Fruit fly (Drosophila melanogaster) S2 (cell line): Measurements from ENCODE around the gene Pdh.

Experiments used
- CG8478 ChIP-seq: fragments of >200 bp; optimal IDR thresholded peaks from 2 replicates; lab custom pipeline; 2018
- CTCF ChIP-seq, 2 experiments: fragments of >200 bp; optimal IDR thresholded peaks; 2 replicates each; lab custom pipeline; 2018

The Pdh gene

DNA sequence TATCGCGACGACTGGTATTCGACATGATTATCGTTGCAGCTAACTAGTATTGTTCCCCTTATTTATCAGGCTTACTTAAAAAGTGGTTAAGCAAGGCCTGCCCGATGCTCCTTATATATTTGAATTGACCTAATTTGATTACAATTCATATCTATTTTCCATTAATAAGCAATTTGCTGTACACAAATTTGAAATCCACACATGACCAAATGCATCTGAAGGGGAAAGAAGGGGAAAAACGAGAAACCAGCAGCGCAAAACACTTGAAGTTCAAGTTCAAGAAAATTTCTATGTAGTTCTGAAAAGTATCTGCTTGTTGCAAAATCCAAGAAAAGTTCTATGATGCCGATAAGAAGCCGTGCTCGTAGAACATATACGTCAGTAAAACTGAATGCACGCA lies 27.4 kb downstream of the Pdh start, which contains the start of the genes CG13040 and CG13039:
Gene CG13040 (minus strand): TSS at position 101 of the 400 bp plus-strand sequence.
Gene CG13039 (minus strand): TSS at position 106 of the 400 bp plus-strand sequence.
- no peak for TF ChIP-seq CG8478 (lab: Kevin White, UChicago)

DNA sequence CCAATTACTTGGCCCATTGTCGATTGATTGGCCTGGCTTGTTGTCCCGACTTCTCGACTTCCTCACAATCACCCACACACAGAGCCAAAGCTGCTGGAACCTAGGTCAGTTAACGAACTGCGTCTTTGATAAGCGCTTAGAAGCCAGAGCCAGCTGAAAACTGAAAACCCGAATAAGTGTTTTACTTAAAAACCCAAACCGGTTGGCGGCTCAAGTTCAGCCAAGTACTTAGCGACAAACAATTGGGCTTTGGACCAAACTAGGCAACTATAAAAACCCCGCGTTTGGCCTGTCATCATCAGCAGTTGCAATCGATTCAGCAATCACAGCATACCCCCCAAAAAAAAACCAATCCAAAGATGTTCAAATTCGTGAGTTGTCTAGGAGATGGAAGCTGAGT lies 30.7 kb downstream of the Pdh start, which contains the start of gene CG13059:
Gene CG13059 (plus strand): TSS at position 301 of the 400 bp plus-strand sequence.
- TF ChIP-seq CTCF (optimal IDR thresholded peaks at IDR 0.05; lab: Kevin White, UChicago): no peak
- TF ChIP-seq CG8478 (lab: Kevin White, UChicago): no peak

DNA sequence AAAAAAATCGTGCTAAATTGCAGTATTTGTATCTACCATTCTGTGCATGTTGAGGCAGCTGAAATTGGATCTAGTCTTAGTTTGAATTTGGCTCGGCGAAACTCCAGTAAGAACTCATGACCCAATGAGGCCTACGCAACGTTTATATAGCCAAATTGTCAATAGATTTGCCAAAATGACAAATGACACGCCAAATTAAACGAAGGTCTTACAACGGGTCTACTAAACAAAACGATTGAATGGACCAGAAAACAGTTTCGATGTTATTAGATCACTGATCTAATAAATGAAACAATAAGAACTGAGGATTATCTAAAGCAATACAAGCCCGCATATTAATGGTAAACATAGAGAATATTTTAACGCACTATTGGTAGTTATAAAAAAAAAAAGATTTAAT lies 32.9 kb downstream of the Pdh start, which contains the start of gene CG42718:
Gene CG42718 (minus strand): TSS at position 101 of the 400 bp plus-strand sequence.
- TF ChIP-seq CTCF (optimal IDR thresholded peaks at IDR 0.05; lab: Kevin White, UChicago): no peak
- TF ChIP-seq CG8478 (lab: Kevin White, UChicago): no peak

DNA sequence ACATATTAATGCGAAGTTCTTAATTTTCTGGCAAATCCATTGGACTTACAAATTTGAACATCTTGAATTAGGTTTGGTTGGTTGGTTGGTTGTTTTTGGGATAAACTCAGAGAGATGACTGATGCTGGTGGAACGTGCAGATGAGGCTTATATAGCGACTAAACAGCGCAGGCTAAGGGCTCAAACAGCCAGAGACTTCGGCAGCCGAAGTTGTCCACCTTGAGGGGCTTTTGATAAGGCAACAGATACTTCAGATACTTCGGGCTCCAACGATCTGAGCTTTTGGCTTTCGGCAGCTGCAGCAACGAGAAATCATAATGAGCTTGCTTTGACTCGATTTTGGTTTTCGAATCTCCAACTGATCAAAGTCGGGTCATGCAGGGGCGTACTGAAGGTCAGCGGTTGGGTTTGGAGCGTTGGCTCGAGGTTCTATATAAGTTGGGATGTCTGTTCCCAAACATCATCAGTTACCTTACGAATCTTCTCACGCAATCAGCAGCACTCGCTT lies 34.6 kb downstream of the Pdh start, which contains the start of the genes CG13041 and CG13060:
Gene CG13041 (minus strand): TSS at position 128 of the 508 bp plus-strand sequence.
Gene CG13060 (plus strand): TSS at position 458 of the 508 bp plus-strand sequence.
- TF ChIP-seq CTCF (optimal IDR thresholded peaks at IDR 0.05; lab: Kevin White, UChicago): no peak
- TF ChIP-seq CG8478 (lab: Kevin White, UChicago): no peak

DNA sequence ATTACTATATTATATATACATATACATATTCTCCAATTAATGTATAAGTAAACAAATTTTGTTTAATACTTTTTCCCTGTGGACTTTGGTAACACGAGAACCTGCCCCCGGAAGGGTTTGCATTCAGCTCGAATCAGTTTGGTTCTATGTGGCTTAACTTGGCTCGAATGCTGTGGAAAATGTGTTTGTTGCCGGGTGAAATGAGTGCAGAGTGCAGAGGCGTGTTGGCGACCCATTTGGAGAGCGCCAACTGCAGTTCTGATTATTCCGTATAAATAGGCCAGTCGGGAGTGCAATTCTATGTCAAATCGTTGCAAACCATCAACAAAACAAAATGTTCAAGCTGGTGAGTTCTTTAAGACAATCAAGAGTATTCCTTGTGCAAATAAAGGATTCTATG lies 36.4 kb downstream of the Pdh start, which contains the start of gene Nplp3:
Gene Nplp3 (plus strand): TSS at position 301 of the 400 bp plus-strand sequence.
- no peak for TF ChIP-seq CTCF (optimal IDR thresholded peaks at IDR 0.05; lab: Kevin White, UChicago)
- no peak for TF ChIP-seq CG8478 (lab: Kevin White, UChicago)

DNA sequence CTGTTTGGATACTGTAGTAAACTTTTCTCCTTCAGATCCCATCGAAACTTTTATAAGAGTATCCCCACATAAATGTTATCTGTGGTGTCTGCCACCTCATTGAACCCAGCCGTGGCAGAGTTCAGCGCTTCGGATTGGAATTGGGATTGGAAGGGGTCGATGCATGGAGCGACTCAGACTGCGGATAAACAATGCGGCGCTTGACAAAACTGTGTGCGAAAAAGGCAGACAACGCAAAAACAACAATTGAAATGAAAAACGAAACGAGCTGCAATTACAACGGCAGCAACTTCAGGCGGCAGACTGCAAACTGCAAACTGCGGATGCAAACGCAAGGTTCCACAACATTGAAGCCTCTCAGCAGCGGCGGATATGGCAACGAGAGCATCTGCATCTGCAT lies 40.1 kb downstream of the Pdh start, which contains the start of gene CG13062:
Gene CG13062 (plus strand): TSS at position 301 of the 400 bp plus-strand sequence.
- TF ChIP-seq CG8478 (lab: Kevin White, UChicago) (no peak), CTCF (optimal IDR thresholded peaks at IDR 0.05; lab: Kevin White, UChicago) (no peak)

DNA sequence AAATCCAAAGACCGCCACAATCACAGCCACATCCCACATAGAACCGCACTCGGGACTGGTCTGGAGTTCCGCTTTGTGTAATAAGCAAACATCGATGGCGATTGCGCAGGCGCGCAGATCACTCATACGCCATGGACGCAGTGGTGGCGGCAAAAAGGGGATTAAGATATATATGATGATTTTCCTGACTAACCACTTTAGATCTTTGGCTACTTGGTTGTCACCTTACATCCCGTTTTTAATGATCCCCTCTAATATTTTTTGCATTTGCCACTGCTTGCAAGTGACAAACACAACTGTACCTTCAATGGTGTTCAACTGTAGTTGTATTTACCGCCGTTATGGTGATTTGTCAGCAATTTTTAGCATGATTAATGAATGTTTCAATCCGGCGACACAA lies 44.1 kb downstream of the Pdh start:
- TF ChIP-seq CTCF (optimal IDR thresholded peaks at IDR 0.05; lab: Kevin White, UChicago) (no peak), CG8478 (lab: Kevin White, UChicago) (no peak)

DNA sequence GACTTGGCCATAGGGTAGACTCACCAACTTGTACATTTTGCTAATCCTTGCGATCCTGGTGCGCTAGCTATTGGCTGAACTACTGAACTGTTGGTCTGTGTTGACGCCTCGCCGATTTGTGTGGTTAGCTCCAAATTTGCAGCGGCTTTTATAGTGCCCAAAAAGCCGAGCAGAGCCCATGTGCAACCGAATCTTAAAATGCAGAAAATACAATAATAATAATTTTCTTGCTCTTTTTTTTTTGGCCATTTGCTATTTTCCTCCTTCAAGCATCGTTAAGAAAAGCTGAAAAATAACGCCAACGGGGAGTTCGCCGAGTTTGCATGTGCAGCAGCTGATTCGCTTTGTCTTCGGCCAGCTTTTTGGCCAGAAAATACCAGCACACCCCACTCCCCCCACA lies 45.7 kb downstream of the Pdh start, which contains the start of gene CG13042:
Gene CG13042 (minus strand): TSS at position 101 of the 400 bp plus-strand sequence.
- TF ChIP-seq CG8478 (lab: Kevin White, UChicago) (no peak), CTCF (optimal IDR thresholded peaks at IDR 0.05; lab: Kevin White, UChicago) (no peak)

DNA sequence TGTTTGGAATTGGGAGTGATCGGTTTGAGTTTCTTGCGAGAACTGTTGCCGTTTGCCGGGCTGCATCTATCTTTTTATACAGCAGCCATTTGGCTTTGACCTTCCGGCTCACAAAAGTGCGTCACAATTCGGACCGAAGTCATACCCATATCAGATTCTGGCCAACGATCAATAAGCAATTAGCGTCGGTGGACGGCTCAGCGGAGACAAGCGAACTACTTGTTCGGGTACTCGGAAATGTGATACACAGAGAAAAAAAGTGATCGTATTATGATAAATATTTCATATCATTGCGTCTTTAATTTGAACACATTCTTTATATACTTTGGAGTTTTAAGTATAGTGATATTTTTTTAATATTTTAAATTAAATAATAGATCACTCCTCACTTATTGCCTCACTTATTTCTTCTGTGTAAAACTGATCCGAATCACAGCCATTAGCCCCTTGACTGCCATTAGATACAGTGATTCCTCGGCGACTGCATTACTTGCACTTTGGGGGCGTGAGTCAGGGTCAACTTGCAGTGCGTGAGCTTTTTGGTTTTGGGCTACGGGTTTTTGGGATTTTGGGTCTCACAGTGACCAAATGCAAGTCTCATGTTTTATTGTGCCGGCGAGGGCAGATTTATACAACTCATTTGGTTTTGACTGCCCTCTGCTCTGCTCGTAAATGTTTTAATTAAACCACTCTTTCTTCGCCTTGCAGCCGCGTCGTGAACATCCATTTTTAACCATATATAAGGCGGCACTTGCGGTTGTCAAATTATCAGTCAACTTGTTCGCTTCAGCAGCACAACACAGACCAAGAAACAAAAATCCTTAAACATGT lies 48.1 kb downstream of the Pdh start, which contains the start of the genes CG13043 and CG13063:
Gene CG13043 (minus strand): TSS at position 51 of the 831 bp plus-strand sequence.
Gene CG13063 (plus strand): TSS at position 781 of the 831 bp plus-strand sequence.
- TF ChIP-seq CG8478 (lab: Kevin White, UChicago) (no peak), CTCF (optimal IDR thresholded peaks at IDR 0.05; lab: Kevin White, UChicago) (no peak)

DNA sequence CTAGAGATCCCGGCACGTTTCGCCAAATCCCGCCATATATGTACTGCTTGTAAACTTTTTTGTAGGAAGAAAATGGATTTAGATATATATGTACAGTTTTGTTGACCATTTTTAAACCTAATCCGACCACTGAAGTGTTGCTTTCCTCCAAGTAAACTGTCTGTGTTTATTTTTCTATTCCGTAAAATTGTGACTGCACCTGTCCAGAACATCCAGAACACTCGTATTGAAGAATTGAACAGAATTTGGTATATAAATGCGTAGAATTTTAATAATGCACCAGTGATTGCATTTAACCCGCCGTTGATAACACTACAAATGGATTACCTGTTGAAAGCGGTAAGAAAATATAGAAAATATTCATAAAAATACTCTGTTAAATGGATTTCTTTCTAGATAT lies 50.1 kb downstream of the Pdh start, which contains the start of gene CG43249:
Gene CG43249 (plus strand): TSS at position 301 of the 400 bp plus-strand sequence.
- TF ChIP-seq CG8478 (lab: Kevin White, UChicago) (no peak), CTCF (optimal IDR thresholded peaks at IDR 0.05; lab: Kevin White, UChicago) (no peak)
